Fruit fly (Drosophila melanogaster) whole organism, embryonic: ENCODE results near the gene Lmpt.

Experiments used
- Abd-B ChIP-seq: fragments of 200-800 bp; sonication (Bioruptor generic); optimal IDR thresholded peaks from 2 replicates; lab custom pipeline; 2018; ENCODE audit warnings: missing biosample characterization, mild to moderate bottlenecking, missing genetic modification characterization, moderate library complexity
- Atf6 ChIP-seq: fragments of 200-800 bp; sonication (Bioruptor generic); IDR thresholded peaks from 2 replicates; pipeline ENCODE4 v1.3.6; 2022; ENCODE audit warnings: missing biosample characterization, missing genetic modification characterization
- Bgb ChIP-seq: fragments of 200-800 bp; sonication (Bioruptor generic); IDR thresholded peaks from 2 replicates; pipeline ENCODE4 v1.3.6; 2022; ENCODE audit warnings: missing biosample characterization, missing genetic modification characterization; ENCODE audit not compliant: partially characterized antibody
- CG10267 ChIP-seq: fragments of 200-800 bp; sonication (Bioruptor generic); optimal IDR thresholded peaks from 2 replicates; lab custom pipeline; 2018; ENCODE audit warnings: missing biosample characterization, mild to moderate bottlenecking, missing genetic modification characterization, moderate library complexity
- CG10274 ChIP-seq: fragments of 200-800 bp; sonication (Bioruptor generic); optimal IDR thresholded peaks from 3 replicates; lab custom pipeline; 2017; ENCODE audit warnings: missing biosample characterization, mild to moderate bottlenecking, missing genetic modification characterization
- CG10366 ChIP-seq: fragments of 200-800 bp; sonication (Bioruptor generic); IDR thresholded peaks from 2 replicates; pipeline ENCODE4 v1.3.6; 2022; ENCODE audit warnings: missing biosample characterization, missing genetic modification characterization
- CG10654 ChIP-seq: fragments of 200-800 bp; sonication (Bioruptor generic); optimal IDR thresholded peaks from 2 replicates; lab custom pipeline; 2016; ENCODE audit warnings: missing biosample characterization, missing genetic modification characterization
- CG11456 ChIP-seq: fragments of 200-800 bp; sonication (Bioruptor generic); IDR thresholded peaks from 3 replicates; pipeline ENCODE4 v1.3.6; 2022; ENCODE audit warnings: missing biosample characterization, missing genetic modification characterization
- CG16863 ChIP-seq: fragments of 200-800 bp; sonication (Bioruptor generic); optimal IDR thresholded peaks from 3 replicates; lab custom pipeline; 2016; ENCODE audit warnings: missing biosample characterization, missing genetic modification characterization
- CG18011 ChIP-seq: fragments of 200-800 bp; sonication (Bioruptor generic); optimal IDR thresholded peaks from 2 replicates; lab custom pipeline; 2017; ENCODE audit warnings: missing biosample characterization, missing genetic modification characterization, mild to moderate bottlenecking, moderate library complexity, missing genotype
- CG18619 ChIP-seq: fragments of 200-800 bp; sonication (Bioruptor generic); optimal IDR thresholded peaks from 3 replicates; lab custom pipeline; 2017; ENCODE audit warnings: missing biosample characterization, mild to moderate bottlenecking, missing genetic modification characterization
- CG2120 ChIP-seq: fragments of 200-800 bp; sonication (Bioruptor generic); optimal IDR thresholded peaks from 3 replicates; lab custom pipeline; 2016; ENCODE audit warnings: missing biosample characterization, missing genetic modification characterization
- CG30431 ChIP-seq: fragments of 200-800 bp; sonication (Bioruptor generic); optimal IDR thresholded peaks from 2 replicates; lab custom pipeline; 2017; ENCODE audit warnings: missing biosample characterization, missing genetic modification characterization
- CG3163 ChIP-seq: fragments of 200-800 bp; sonication (Bioruptor generic); optimal IDR thresholded peaks from 3 replicates; lab custom pipeline; 2016; ENCODE audit warnings: missing biosample characterization, missing genetic modification characterization
- CG34376 ChIP-seq: fragments of 200-800 bp; sonication (Bioruptor generic); optimal IDR thresholded peaks from 2 replicates; lab custom pipeline; 2018; ENCODE audit warnings: missing biosample characterization, mild to moderate bottlenecking, missing genetic modification characterization
- CG42726 ChIP-seq: fragments of 200-800 bp; sonication (Bioruptor generic); IDR thresholded peaks from 2 replicates; pipeline ENCODE4 v1.3.6; 2022; ENCODE audit warnings: missing biosample characterization, missing genetic modification characterization; ENCODE audit not compliant: partially characterized antibody
- CG4617 ChIP-seq: fragments of 200-800 bp; sonication (Bioruptor generic); optimal IDR thresholded peaks from 3 replicates; lab custom pipeline; 2016; ENCODE audit warnings: missing biosample characterization, missing genetic modification characterization, borderline replicate concordance
- CG7963 ChIP-seq: fragments of 200-800 bp; sonication (Bioruptor generic); IDR thresholded peaks from 3 replicates; pipeline ENCODE4 v1.3.6; 2022; ENCODE audit warnings: missing biosample characterization, missing genetic modification characterization; ENCODE audit not compliant: partially characterized antibody
- CG7987 ChIP-seq: fragments of 200-800 bp; sonication (Bioruptor generic); optimal IDR thresholded peaks from 2 replicates; lab custom pipeline; 2018; ENCODE audit warnings: missing biosample characterization, mild to moderate bottlenecking, missing genetic modification characterization, moderate library complexity
- CG8281 ChIP-seq: fragments of 200-800 bp; sonication (Bioruptor generic); optimal IDR thresholded peaks from 2 replicates; lab custom pipeline; 2018; ENCODE audit warnings: missing biosample characterization, mild to moderate bottlenecking, missing genetic modification characterization, moderate library complexity
- CG8924 ChIP-seq: fragments of 200-800 bp; optimal IDR thresholded peaks from 3 replicates; lab custom pipeline; 2019; ENCODE audit warnings: missing biosample characterization, mild to moderate bottlenecking, missing genetic modification characterization, moderate library complexity
- CG9437 ChIP-seq: fragments of 200-800 bp; sonication (Bioruptor generic); optimal IDR thresholded peaks from 2 replicates; lab custom pipeline; 2018; ENCODE audit warnings: missing biosample characterization, mild to moderate bottlenecking, missing genetic modification characterization
- Dad ChIP-seq: fragments of 200-800 bp; sonication (Bioruptor generic); optimal IDR thresholded peaks from 3 replicates; lab custom pipeline; 2016; ENCODE audit warnings: missing biosample characterization, missing genetic modification characterization
- Doc3 ChIP-seq: fragments of 200-800 bp; sonication (Bioruptor generic); IDR thresholded peaks from 3 replicates; pipeline ENCODE4 v1.3.6; 2022; ENCODE audit warnings: missing biosample characterization, missing genetic modification characterization; ENCODE audit not compliant: partially characterized antibody
- Drgx ChIP-seq: fragments of 200-800 bp; sonication (Bioruptor generic); IDR thresholded peaks from 2 replicates; pipeline ENCODE4 v1.3.6; 2022; ENCODE audit warnings: missing biosample characterization, missing genetic modification characterization
- E2f2 ChIP-seq: fragments of 200-800 bp; sonication (Bioruptor generic); IDR thresholded peaks from 2 replicates; pipeline ENCODE4 v1.3.6; 2022; ENCODE audit warnings: missing biosample characterization, missing genetic modification characterization
- HLH3B ChIP-seq: fragments of 200-800 bp; sonication (Bioruptor generic); IDR thresholded peaks from 2 replicates; pipeline ENCODE4 v1.3.6; 2022; ENCODE audit warnings: missing biosample characterization, missing genetic modification characterization
- Hmr ChIP-seq: fragments of 200-800 bp; sonication (Bioruptor generic); optimal IDR thresholded peaks from 3 replicates; lab custom pipeline; 2017; ENCODE audit warnings: mild to moderate bottlenecking, missing biosample characterization, missing genetic modification reagents, missing genetic modification characterization
- Hr51 ChIP-seq, 2 experiments: fragments of 200-800 bp; sonication (Bioruptor generic); optimal IDR thresholded peaks; 2 replicates in 1 of 2; 3 replicates in 1 of 2; lab custom pipeline; 2016 to 2018; ENCODE audit warnings: missing biosample characterization in 2 of 2, missing genetic modification characterization in 2 of 2, mild to moderate bottlenecking in 1 of 2, moderate library complexity in 1 of 2
- Hsf ChIP-seq: fragments of 200-800 bp; sonication (Bioruptor generic); optimal IDR thresholded peaks from 3 replicates; lab custom pipeline; 2016; ENCODE audit warnings: missing biosample characterization, missing genetic modification characterization
- Nf-YB ChIP-seq: fragments of 200-800 bp; sonication (Bioruptor generic); optimal IDR thresholded peaks from 3 replicates; lab custom pipeline; 2019; ENCODE audit warnings: missing biosample characterization, mild to moderate bottlenecking, missing genetic modification characterization, moderate library complexity
- ap ChIP-seq: fragments of 200-800 bp; sonication (Bioruptor generic); IDR thresholded peaks from 2 replicates; pipeline ENCODE4 v1.3.6; 2022; ENCODE audit warnings: missing biosample characterization, missing genetic modification characterization
- cato ChIP-seq: fragments of 200-800 bp; sonication (Bioruptor generic); optimal IDR thresholded peaks from 2 replicates; lab custom pipeline; 2016; ENCODE audit warnings: missing biosample characterization, missing genetic modification characterization, borderline replicate concordance
- chif ChIP-seq, 2 experiments: fragments of 200-800 bp; sonication (Bioruptor generic); optimal IDR thresholded peaks; 3 replicates each; lab custom pipeline; 2016; ENCODE audit warnings: missing biosample characterization in 2 of 2, missing genetic modification characterization in 2 of 2
- ewg ChIP-seq: fragments of 200-800 bp; sonication (Bioruptor generic); optimal IDR thresholded peaks from 3 replicates; lab custom pipeline; 2017; ENCODE audit warnings: mild to moderate bottlenecking, missing biosample characterization, missing genetic modification reagents, missing genetic modification characterization
- gro ChIP-seq: fragments of 200-800 bp; sonication (Bioruptor generic); optimal IDR thresholded peaks from 2 replicates; lab custom pipeline; 2016; ENCODE audit warnings: missing biosample characterization, missing genetic modification characterization
- her ChIP-seq: fragments of 200-800 bp; sonication (Bioruptor generic); optimal IDR thresholded peaks from 2 replicates; lab custom pipeline; 2016; ENCODE audit warnings: missing biosample characterization, missing genetic modification characterization
- hkb ChIP-seq, 2 experiments: fragments of 200-800 bp in 1 of 2; fragments of >200 bp in 1 of 2; sonication (Bioruptor generic) in 1 of 2; IDR thresholded peaks in 1 of 2; optimal IDR thresholded peaks in 1 of 2; 2 replicates each; pipeline versions ENCODE4 v1.3.6 to Lab custom; 2017 to 2022; ENCODE audit warnings: missing biosample characterization in 1 of 2, missing genetic modification characterization in 1 of 2
- lab ChIP-seq: fragments of 200-800 bp; sonication (Bioruptor generic); optimal IDR thresholded peaks from 3 replicates; lab custom pipeline; 2017; ENCODE audit warnings: missing biosample characterization, missing genetic modification characterization, mild to moderate bottlenecking, moderate library complexity, missing genetic modification reagents
- nom ChIP-seq: fragments of 200-800 bp; sonication (Bioruptor generic); optimal IDR thresholded peaks from 2 replicates; lab custom pipeline; 2017; ENCODE audit warnings: missing biosample characterization, missing genetic modification characterization, mild to moderate bottlenecking, moderate library complexity, missing genetic modification reagents
- pho ChIP-seq: fragments of 200-800 bp; sonication (Bioruptor generic); optimal IDR thresholded peaks from 2 replicates; lab custom pipeline; 2016; ENCODE audit warnings: missing biosample characterization, missing genetic modification characterization
- prd ChIP-seq, 3 experiments: fragments of >200 bp in 2 of 3; fragments of 200-800 bp in 1 of 3; sonication (Bioruptor generic) in 1 of 3; optimal IDR thresholded peaks in 2 of 3; IDR thresholded peaks in 1 of 3; 2 replicates in 2 of 3; 3 replicates in 1 of 3; pipeline versions ENCODE4 v1.3.6 to Lab custom; 2017 to 2022; ENCODE audit warnings: missing biosample characterization in 1 of 3, missing genetic modification characterization in 1 of 3
- pros ChIP-seq: fragments of 200-800 bp; sonication (Bioruptor generic); optimal IDR thresholded peaks from 3 replicates; lab custom pipeline; 2019; ENCODE audit warnings: missing biosample characterization, mild to moderate bottlenecking, missing genetic modification characterization, moderate library complexity
- psq ChIP-seq: fragments of 200-800 bp; sonication (Bioruptor generic); optimal IDR thresholded peaks from 2 replicates; lab custom pipeline; 2017; ENCODE audit warnings: missing biosample characterization, missing genetic modification characterization
- pum ChIP-seq: fragments of 200-800 bp; sonication (Bioruptor generic); optimal IDR thresholded peaks from 2 replicates; lab custom pipeline; 2016; ENCODE audit warnings: missing biosample characterization, missing genetic modification characterization
- sr ChIP-seq: fragments of 200-800 bp; sonication (Bioruptor generic); IDR thresholded peaks from 3 replicates; pipeline ENCODE4 v1.3.6; 2022; ENCODE audit warnings: missing biosample characterization, missing genetic modification characterization
- sug ChIP-seq: fragments of 200-800 bp; optimal IDR thresholded peaks from 2 replicates; lab custom pipeline; 2019; ENCODE audit warnings: missing biosample characterization, mild to moderate bottlenecking, missing genetic modification characterization, moderate library complexity

Lmpt gene

DNA sequence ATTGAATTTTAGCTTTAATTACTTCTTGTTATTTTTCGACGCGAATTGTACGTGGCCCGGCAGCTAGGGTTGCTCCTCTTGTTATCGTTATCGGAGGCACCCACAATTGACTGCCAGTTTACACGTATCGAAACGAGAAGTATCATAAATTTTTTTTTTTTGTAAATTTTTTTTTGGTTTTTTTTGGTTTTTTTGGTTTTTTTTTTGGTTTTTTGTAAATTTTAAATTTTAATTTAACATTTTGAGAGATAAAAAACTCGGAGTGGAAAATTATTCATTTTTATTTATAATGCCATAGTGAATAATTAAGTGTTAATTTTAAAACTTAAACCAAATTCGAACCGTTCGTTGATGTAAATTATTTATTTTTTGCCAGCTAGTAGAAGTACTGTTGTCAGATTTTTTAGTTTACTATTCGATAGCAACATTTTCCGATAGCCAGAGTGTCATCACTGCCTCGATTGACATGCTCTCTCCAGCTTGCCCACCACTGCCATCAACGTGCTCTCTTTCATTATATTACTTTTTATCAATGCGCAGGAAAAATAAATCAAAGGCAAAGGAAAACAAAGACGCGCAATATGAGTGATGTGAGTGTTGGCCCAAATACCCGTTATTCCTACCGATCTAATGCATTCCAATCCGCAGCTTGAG is 20.0 kb upstream of the Lmpt start, which contains the start of the genes kud and Zcchc7 (continued):
- TF ChIP-seq CG10654 (peak; percentile 42), E2f2 (GFP tag; lab: Robert Waterston, UW) (peak; percentile 27; the same call in 1 of the 2 replicates), CG7987 (no peak), her (GFP tag; lab: Kevin White, UChicago) (no peak), hkb (optimal IDR thresholded peaks at IDR 0.05; lab: Kevin White, UChicago) (peak; percentile 34), hkb (GFP tag; IDR thresholded peaks at IDR 0.05; lab: Robert Waterston, UW) (no peak), nom (GFP tag; lab: Kevin White, UChicago) (peak; percentile 22), Abd-B (GFP tag; lab: Kevin White, UChicago) (peak; percentile 47), CG30431 (GFP tag; lab: Kevin White, UChicago) (no peak), CG18619 (GFP tag; lab: Kevin White, UChicago) (peak; percentile 49), CG4617 (GFP tag; lab: Kevin White, UChicago) (peak; percentile 37), CG8924 (tag; lab: Kevin White, UChicago) (peak; percentile 69), CG10366 (GFP tag; lab: Robert Waterston, UW) (peak; percentile 24; the same call in 1 of the 2 replicates), Dad (GFP tag; lab: Kevin White, UChicago) (peak; percentile 58), lab (no peak), Bgb (GFP tag; lab: Robert Waterston, UW) (no peak), CG42726 (no peak), sug (tag; lab: Kevin White, UChicago) (peak; percentile 86), pros (GFP tag; lab: Kevin White, UChicago) (no peak), Hr51 (GFP tag; optimal IDR thresholded peaks at IDR 0.05; lab: Kevin White, UChicago) (peak in 1 of 2 experiments; percentile 59), chif (GFP tag; optimal IDR thresholded peaks at IDR 0.05; lab: Kevin White, UChicago) (peak in 1 of 2 experiments; percentile 59), pho (GFP tag; lab: Kevin White, UChicago) (peak; percentile 74), CG16863 (peak; percentile 13), cato (GFP tag; lab: Kevin White, UChicago) (peak; percentile 30), CG10274 (GFP tag; lab: Kevin White, UChicago) (no peak), Hmr (GFP tag; lab: Kevin White, UChicago) (no peak), sr (no peak), gro (peak; percentile 33), pum (GFP tag; lab: Kevin White, UChicago) (peak; percentile 31), CG10267 (tag; lab: Kevin White, UChicago) (peak; percentile 69), HLH3B (no peak), CG3163 (peak; percentile 47), CG11456 (GFP tag; lab: Robert Waterston, UW) (no peak), psq (GFP tag; lab: Kevin White, UChicago) (peak; percentile 3), CG7963 (0 out of 3 replicates have a peak, but pooled peaks have one; percentile 6), ewg (GFP tag; lab: Kevin White, UChicago) (peak; percentile 64), Drgx (GFP tag; lab: Robert Waterston, UW) (0 out of 2 replicates have a peak, but pooled peaks have one; percentile 7), CG2120 (GFP tag; lab: Kevin White, UChicago) (peak; percentile 83), CG18011 (GFP tag; lab: Kevin White, UChicago) (peak; percentile 50), ap (GFP tag; lab: Robert Waterston, UW) (no peak), CG34376 (GFP tag; lab: Kevin White, UChicago) (peak; percentile 77), CG9437 (GFP tag; lab: Kevin White, UChicago) (peak; percentile 57), Hsf (GFP tag; lab: Kevin White, UChicago) (peak; percentile 62), prd (optimal IDR thresholded peaks at IDR 0.05; lab: Kevin White, UChicago) (no peak), prd (GFP tag; IDR thresholded peaks at IDR 0.05; lab: Robert Waterston, UW) (peak; percentile 46; the same call in 1 of the 3 replicates), Atf6 (GFP tag; lab: Robert Waterston, UW) (0 out of 2 replicates have a peak, but pooled peaks have one; percentile 58), Nf-YB (GFP tag; lab: Kevin White, UChicago) (peak; percentile 42), CG8281 (tag; lab: Kevin White, UChicago) (no peak), Doc3 (GFP tag; lab: Robert Waterston, UW) (no peak)
